Worm (Caenorhabditis elegans) whole organism, mixed stage, embryonic: ENCODE results near the gene dot-1.5.

Source experiments
- ceh-39 ChIP-seq: fragments of 150-350 bp; optimal IDR thresholded peaks from 2 replicates; lab custom pipeline; 2014; ENCODE audit warnings: missing biosample characterization, missing genetic modification characterization
- elt-1 ChIP-seq: sonication (generic microtip); optimal IDR thresholded peaks from 2 replicates; lab custom pipeline; 2017; ENCODE audit warnings: missing genetic modification characterization, mild to moderate bottlenecking, missing compliant biosample characterization, antibody characterized with exemption, moderate library complexity, borderline replicate concordance; ENCODE audit not compliant: insufficient read depth
- lin-13 ChIP-seq: fragments of 150-350 bp; optimal IDR thresholded peaks from 2 replicates; lab custom pipeline; 2014; ENCODE audit warnings: missing biosample characterization, missing genetic modification characterization
- lsy-2 ChIP-seq: fragments of 150-350 bp; optimal IDR thresholded peaks from 2 replicates; lab custom pipeline; 2014; ENCODE audit warnings: missing biosample characterization, missing genetic modification characterization
- mep-1 ChIP-seq: fragments of 150-350 bp; optimal IDR thresholded peaks from 2 replicates; lab custom pipeline; 2017; ENCODE audit warnings: missing biosample characterization, missing genetic modification reagents, missing genetic modification characterization, inconsistent platforms
- nhr-12 ChIP-seq: fragments of 150-350 bp; optimal IDR thresholded peaks from 2 replicates; lab custom pipeline; 2014; ENCODE audit warnings: missing biosample characterization, missing genetic modification characterization
- snpc-4 ChIP-seq: fragments of 150-350 bp; optimal IDR thresholded peaks from 2 replicates; lab custom pipeline; 2014; ENCODE audit warnings: missing biosample characterization, missing genetic modification characterization
- unc-62 ChIP-seq: fragments of 150-350 bp; optimal IDR thresholded peaks from 2 replicates; lab custom pipeline; 2014; ENCODE audit warnings: missing biosample characterization, missing genetic modification reagents, missing genetic modification characterization
- ztf-11 ChIP-seq: fragments of 150-350 bp; optimal IDR thresholded peaks from 2 replicates; lab custom pipeline; 2014; ENCODE audit warnings: missing biosample characterization, missing genetic modification characterization

- TF ChIP-seq lsy-2 (no peak), snpc-4 (tag; lab: Kevin White, UChicago) (no peak), lin-13 (no peak), unc-62 (GFP tag; lab: Kevin White, UChicago) (no peak), elt-1 (tag; lab: Kevin White, UChicago) (no peak), mep-1 (tag; lab: Kevin White, UChicago) (no peak), nhr-12 (tag; lab: Kevin White, UChicago) (no peak), ceh-39 (no peak), ztf-11 (no peak)
Observed at ce11 chrX:1935438-1935837, 18.2 kb downstream of the dot-1.5 start.
